Fruit fly (Drosophila melanogaster) Kc167 (cell line): ENCODE data around the gene CG9263.

Experiments used
- Myc ChIP-seq: fragments of >200 bp; optimal IDR thresholded peaks from 2 replicates; lab custom pipeline; 2017; ENCODE audit warnings: missing external identifiers
- Sin3A ChIP-seq: fragments of >200 bp; optimal IDR thresholded peaks from 2 replicates; lab custom pipeline; 2018; ENCODE audit warnings: missing external identifiers
- h ChIP-seq: fragments of >200 bp; optimal IDR thresholded peaks from 3 replicates; lab custom pipeline; 2018; ENCODE audit warnings: missing external identifiers
- insv ChIP-seq: fragments of >200 bp; optimal IDR thresholded peaks from 3 replicates; lab custom pipeline; 2018; ENCODE audit warnings: missing external identifiers
- psq ChIP-seq: fragments of >200 bp; optimal IDR thresholded peaks from 2 replicates; lab custom pipeline; 2017; ENCODE audit warnings: missing external identifiers
- ttk ChIP-seq: sonication (Bioruptor generic); optimal IDR thresholded peaks from 2 replicates; lab custom pipeline; 2017; ENCODE audit warnings: missing external identifiers

- TF ChIP-seq psq (lab: Kevin White, UChicago) = no peak
- TF ChIP-seq h (lab: Kevin White, UChicago) = no peak
- TF ChIP-seq Sin3A = no peak
- no peak for TF ChIP-seq Myc (lab: Kevin White, UChicago)
- TF ChIP-seq insv (lab: Kevin White, UChicago) = no peak
- no peak for TF ChIP-seq ttk (lab: Kevin White, UChicago)
These were observed 8.2 kb upstream of the CG9263 start for dm6 chr2L:13550488-13551033.
